Worm (Caenorhabditis elegans) whole organism, midembryonic: ENCODE results near the gene F26F2.10.

Experiments
- T22C8.4 ChIP-seq: fragments of 200-800 bp; sonication (Bioruptor generic); IDR thresholded peaks from 2 replicates; pipeline ENCODE4 v1.3.6; 2022; ENCODE audit warnings: missing genetic modification characterization, missing compliant biosample characterization
- cog-1 ChIP-seq: sonication (generic microtip); optimal IDR thresholded peaks from 2 replicates; lab custom pipeline; 2016; ENCODE audit warnings: missing genetic modification characterization, missing compliant biosample characterization
- klf-2 ChIP-seq: fragments of 200-800 bp; sonication (Bioruptor generic); conservative IDR thresholded peaks from 2 replicates; pipeline ENCODE4 v1.3.6; 2022; ENCODE audit warnings: missing genetic modification reagents, missing genetic modification characterization, missing compliant biosample characterization
- ref-1 ChIP-seq: fragments of 200-800 bp; sonication (Bioruptor generic); conservative IDR thresholded peaks from 2 replicates; pipeline ENCODE4 v1.3.6; 2022; ENCODE audit warnings: missing genetic modification reagents, missing genetic modification characterization, missing compliant biosample characterization

ce11 chrV:20573392-20573791 lies 21.3 kb downstream of the F26F2.10 start, which contains the start of gene F26F2.5:
- TF ChIP-seq ref-1 (GFP tag; lab: Robert Waterston, UW) (no peak), cog-1 (no peak), klf-2 (GFP tag; lab: Robert Waterston, UW) (no peak), T22C8.4 (GFP tag; lab: Robert Waterston, UW) (no peak)
